ENCODE assay signal across 4 fruit fly cellular contexts in the genomic region with DNA sequence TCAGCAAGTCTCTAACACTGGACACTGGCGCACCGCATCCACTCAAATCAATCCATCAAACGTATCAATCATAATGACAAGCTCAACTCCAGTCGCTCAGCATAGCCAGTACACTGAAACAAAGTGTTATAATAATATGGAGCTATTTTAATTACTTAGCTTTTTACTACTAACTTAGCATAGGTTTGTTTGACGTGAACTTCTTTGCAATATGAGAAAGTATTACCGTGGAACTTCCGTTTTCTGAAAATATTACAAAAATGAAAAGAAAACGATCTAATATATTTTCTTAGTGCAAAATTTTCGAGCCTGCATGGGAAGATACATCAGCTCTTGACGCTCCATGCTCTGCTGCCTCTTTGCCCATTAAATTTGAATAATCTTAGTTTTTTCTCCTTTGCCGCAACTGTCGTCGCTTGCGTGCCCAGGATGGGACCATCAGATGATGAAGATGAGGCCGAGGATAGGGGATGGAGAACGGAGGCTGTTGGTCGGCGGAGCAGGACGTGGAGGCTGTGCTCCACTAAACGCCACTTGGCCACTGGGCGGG.
A peak's percentile ranks its signal among the peaks of the same experiment; 100 is the strongest.
TF ChIP-seq lines count a peak whose summit lies in the region.

No protein-coding gene starts in this region.

- no peak for TF ChIP-seq CTCF in whole organism, embryonic (GFP tag; optimal IDR thresholded peaks at IDR 0.05; lab: Kevin White, UChicago)

TF ChIP-seq in whole organism, embryonic, 481 proteins besides CTCF, POLR2A, EP300 and RAD21 (continues in another document):
- TF ChIP-seq eve (GFP tag; optimal IDR thresholded peaks at IDR 0.05; lab: Kevin White, UChicago) (no peak), CG9727 (GFP tag; optimal IDR thresholded peaks at IDR 0.05; lab: Kevin White, UChicago) (no peak), twi (tag; optimal IDR thresholded peaks at IDR 0.05; lab: Kevin White, UChicago) (no peak), CG15601 (tag; optimal IDR thresholded peaks at IDR 0.05; lab: Kevin White, UChicago) (no peak), CG9876 (GFP tag; optimal IDR thresholded peaks at IDR 0.05; lab: Kevin White, UChicago) (no peak), CG10274 (GFP tag; optimal IDR thresholded peaks at IDR 0.05; lab: Kevin White, UChicago) (no peak), ssp (GFP tag; IDR thresholded peaks at IDR 0.05; lab: Robert Waterston, UW) (no peak), CG13287 (GFP tag; IDR thresholded peaks at IDR 0.05; lab: Robert Waterston, UW; ENCODE audit: partially characterized antibody) (no peak), CG4617 (GFP tag; optimal IDR thresholded peaks at IDR 0.05; lab: Kevin White, UChicago; ENCODE audit: borderline replicate concordance) (no peak), Ets65A (GFP tag; lab: Kevin White, UChicago) (peak; percentile 61), HmgD (GFP tag; optimal IDR thresholded peaks at IDR 0.05; lab: Kevin White, UChicago) (no peak), Dref (GFP tag; IDR thresholded peaks at IDR 0.05; lab: Robert Waterston, UW) (no peak), sens (GFP tag; lab: Kevin White, UChicago) (peak; percentile 68), CG7372 (GFP tag; IDR thresholded peaks at IDR 0.05; lab: Robert Waterston, UW) (no peak), Drgx (GFP tag; IDR thresholded peaks at IDR 0.05; lab: Robert Waterston, UW) (peak; percentile 35; the same call in 1 of the 2 replicates), prd (optimal IDR thresholded peaks at IDR 0.05; lab: Kevin White, UChicago) (no peak), prd (GFP tag; IDR thresholded peaks at IDR 0.05; lab: Robert Waterston, UW) (no peak), sob (GFP tag; IDR thresholded peaks at IDR 0.05; lab: Robert Waterston, UW) (no peak), CG2116 (GFP tag; optimal IDR thresholded peaks at IDR 0.05; lab: Kevin White, UChicago) (no peak), CG31388 (GFP tag; optimal IDR thresholded peaks at IDR 0.05; lab: Kevin White, UChicago) (no peak), MESR4 (GFP tag; optimal IDR thresholded peaks at IDR 0.05; lab: Kevin White, UChicago) (no peak), yki (optimal IDR thresholded peaks at IDR 0.05; lab: Kevin White, UChicago) (no peak)

TF ChIP-seq in whole organism, prepupa, 60 proteins besides CTCF, POLR2A, EP300 and RAD21:
- TF ChIP-seq achi (GFP tag; optimal IDR thresholded peaks at IDR 0.05; lab: Kevin White, UChicago) (peak; percentile 19), salr (GFP tag; optimal IDR thresholded peaks at IDR 0.05; lab: Kevin White, UChicago) (peak in 1 of 2 experiments; percentile 21), Sox102F (GFP tag; optimal IDR thresholded peaks at IDR 0.05; lab: Kevin White, UChicago) (no peak), eg (GFP tag; IDR thresholded peaks at IDR 0.05; lab: Robert Waterston, UW) (peak; percentile 44; the same call in 1 of the 3 replicates), Hr39 (GFP tag; optimal IDR thresholded peaks at IDR 0.05; lab: Kevin White, UChicago) (no peak), CG4318 (GFP tag; optimal IDR thresholded peaks at IDR 0.05; lab: Kevin White, UChicago) (peak; percentile 17), CG10631 (GFP tag; optimal IDR thresholded peaks at IDR 0.05; lab: Kevin White, UChicago) (peak; percentile 18), pdm3 (GFP tag; optimal IDR thresholded peaks at IDR 0.05; lab: Kevin White, UChicago) (no peak), vri (GFP tag; optimal IDR thresholded peaks at IDR 0.05; lab: Kevin White, UChicago) (no peak), CG8119 (GFP tag; IDR thresholded peaks at IDR 0.05; lab: Robert Waterston, UW) (peak; percentile 69), Hr4 (GFP tag; optimal IDR thresholded peaks at IDR 0.05; lab: Kevin White, UChicago) (peak; percentile 40), CG32006 (GFP tag; optimal IDR thresholded peaks at IDR 0.05; lab: Kevin White, UChicago) (peak; percentile 50), Ets21C (GFP tag; optimal IDR thresholded peaks at IDR 0.05; lab: Kevin White, UChicago) (no peak), OdsH (GFP tag; optimal IDR thresholded peaks at IDR 0.05; lab: Kevin White, UChicago) (peak; percentile 2), CG15336 (GFP tag; IDR thresholded peaks at IDR 0.05; lab: Robert Waterston, UW) (peak; percentile 71), CG3919 (GFP tag; optimal IDR thresholded peaks at IDR 0.05; lab: Kevin White, UChicago) (peak; percentile 24), Eip78C (GFP tag; lab: Kevin White, UChicago) (peak; percentile 43), CG6163 (GFP tag; IDR thresholded peaks at IDR 0.05; lab: Robert Waterston, UW) (peak; percentile 9; the same call in 1 of the 3 replicates), Ets96B (tag; optimal IDR thresholded peaks at IDR 0.05; lab: Kevin White, UChicago) (no peak), acj6 (GFP tag; optimal IDR thresholded peaks at IDR 0.05; lab: Kevin White, UChicago) (no peak)

TF ChIP-seq in whole organism, pupa, 21 proteins besides CTCF, POLR2A, EP300 and RAD21:
- 0 out of 2 replicates have a peak, but pooled peaks have one; percentile 30 for TF ChIP-seq CG12605 (GFP tag; IDR thresholded peaks at IDR 0.05; lab: Robert Waterston, UW)
- TF ChIP-seq CG10348 (GFP tag; IDR thresholded peaks at IDR 0.05; lab: Robert Waterston, UW), result no peak
- no peak for TF ChIP-seq CG13204 (GFP tag; optimal IDR thresholded peaks at IDR 0.05; lab: Kevin White, UChicago)
- TF ChIP-seq CG15710 (tag; optimal IDR thresholded peaks at IDR 0.05; lab: Kevin White, UChicago), result no peak
- no peak for TF ChIP-seq D1 (tag; optimal IDR thresholded peaks at IDR 0.05; lab: Kevin White, UChicago)
- peak; percentile 49 for TF ChIP-seq Ets98B (GFP tag; IDR thresholded peaks at IDR 0.05; lab: Robert Waterston, UW)
- peak; percentile 63 for TF ChIP-seq CG14655 (GFP tag; optimal IDR thresholded peaks at IDR 0.05; lab: Kevin White, UChicago)
- TF ChIP-seq CG34367 (tag; optimal IDR thresholded peaks at IDR 0.05; lab: Kevin White, UChicago), result no peak
- TF ChIP-seq rn (GFP tag; IDR thresholded peaks at IDR 0.05; lab: Robert Waterston, UW), result no peak
- no peak for TF ChIP-seq EcR (GFP tag; optimal IDR thresholded peaks at IDR 0.05; lab: Kevin White, UChicago)
- TF ChIP-seq CG4496 (GFP tag; IDR thresholded peaks at IDR 0.05; lab: Robert Waterston, UW), result peak; percentile 63
- no peak for TF ChIP-seq CG32121 (GFP tag; IDR thresholded peaks at IDR 0.05; lab: Robert Waterston, UW)
- TF ChIP-seq CG8301 (tag; optimal IDR thresholded peaks at IDR 0.05; lab: Kevin White, UChicago), result peak; percentile 41
- TF ChIP-seq Snoo (tag; optimal IDR thresholded peaks at IDR 0.05; lab: Kevin White, UChicago), result no peak

TF ChIP-seq in whole organism, wandering third instar larva, 38 proteins besides CTCF, POLR2A, EP300 and RAD21:
- TF ChIP-seq foxo (GFP tag; optimal IDR thresholded peaks at IDR 0.05; lab: Kevin White, UChicago) (peak in 1 of 2 experiments; percentile 21), lola (GFP tag; optimal IDR thresholded peaks at IDR 0.05; lab: Kevin White, UChicago) (no peak), fru (GFP tag; optimal IDR thresholded peaks at IDR 0.05; lab: Kevin White, UChicago) (no peak), rgr (GFP tag; optimal IDR thresholded peaks at IDR 0.05; lab: Kevin White, UChicago) (no peak), sage (GFP tag; optimal IDR thresholded peaks at IDR 0.05; lab: Kevin White, UChicago) (no peak), h (GFP tag; optimal IDR thresholded peaks at IDR 0.05; lab: Kevin White, UChicago) (peak; percentile 10), OdsH (GFP tag; optimal IDR thresholded peaks at IDR 0.05; lab: Kevin White, UChicago) (peak; percentile 0)
